Fruit fly (Drosophila melanogaster): ENCODE results near the gene SPE.

Gene SPE

dm6 chr3R:23713901-23714300 lies 27.8 kb downstream of the SPE start (continued):
- peak; percentile 45 for TF ChIP-seq maf-S (GFP tag; optimal IDR thresholded peaks at IDR 0.05)
- TF ChIP-seq Nf-YA (GFP tag; IDR thresholded peaks at IDR 0.05) = peak; percentile 36; the same call in 1 of the 2 replicates
- TF ChIP-seq ind (GFP tag; optimal IDR thresholded peaks at IDR 0.05) = peak; percentile 17
- peak; percentile 86 for TF ChIP-seq ci (GFP tag; IDR thresholded peaks at IDR 0.05)
- peak; percentile 4 for TF ChIP-seq Deaf1 (tag; optimal IDR thresholded peaks at IDR 0.05)
- peak; percentile 41 for TF ChIP-seq gcm (GFP tag; optimal IDR thresholded peaks at IDR 0.05)
- no peak for TF ChIP-seq z (GFP tag; IDR thresholded peaks at IDR 0.05)
- peak; percentile 70 for TF ChIP-seq CG17359 (tag; optimal IDR thresholded peaks at IDR 0.05)
- peak; percentile 63 for TF ChIP-seq CG14014 (GFP tag; IDR thresholded peaks at IDR 0.05)
- TF ChIP-seq fru (optimal IDR thresholded peaks at IDR 0.05) = no peak
- TF ChIP-seq ftz-f1 (GFP tag; optimal IDR thresholded peaks at IDR 0.05) = no peak
- TF ChIP-seq org-1 (GFP tag; optimal IDR thresholded peaks at IDR 0.05) = peak; percentile 18
- no peak for TF ChIP-seq prd (optimal IDR thresholded peaks at IDR 0.05)
- peak; percentile 77 for TF ChIP-seq prd (GFP tag; IDR thresholded peaks at IDR 0.05)
- TF ChIP-seq CG33213 (GFP tag; optimal IDR thresholded peaks at IDR 0.05) = peak; percentile 30
- peak; percentile 43 for TF ChIP-seq CG16863 (GFP tag; optimal IDR thresholded peaks at IDR 0.05)
- TF ChIP-seq cato (GFP tag; optimal IDR thresholded peaks at IDR 0.05; ENCODE audit: borderline replicate concordance) = peak; percentile 26
- TF ChIP-seq p53 (GFP tag; optimal IDR thresholded peaks at IDR 0.05) = no peak
- peak; percentile 70 for TF ChIP-seq CG30403 (GFP tag; optimal IDR thresholded peaks at IDR 0.05)
- no peak for TF ChIP-seq CG6654 (GFP tag; optimal IDR thresholded peaks at IDR 0.05)
- TF ChIP-seq CG10267 (tag; optimal IDR thresholded peaks at IDR 0.05) = peak; percentile 55
- TF ChIP-seq Lhr (GFP tag; optimal IDR thresholded peaks at IDR 0.05) = peak; percentile 5
- peak; percentile 18 for TF ChIP-seq CG12744 (GFP tag; optimal IDR thresholded peaks at IDR 0.05)
- peak; percentile 60; the same call in 1 of the 2 replicates for TF ChIP-seq Awh (GFP tag; IDR thresholded peaks at IDR 0.05)
- peak; percentile 49 for TF ChIP-seq lilli (GFP tag; optimal IDR thresholded peaks at IDR 0.05)
- no peak for TF ChIP-seq CG4282 (GFP tag; optimal IDR thresholded peaks at IDR 0.05)
- TF ChIP-seq Adf1 (GFP tag; IDR thresholded peaks at IDR 0.05) = no peak
- peak; percentile 65 for TF ChIP-seq oc (tag; optimal IDR thresholded peaks at IDR 0.05)
- TF ChIP-seq bowl (GFP tag; IDR thresholded peaks at IDR 0.05) = no peak
- TF ChIP-seq CG8359 (GFP tag; optimal IDR thresholded peaks at IDR 0.05; ENCODE audit: borderline replicate concordance) = no peak
- peak; percentile 57 for TF ChIP-seq Lim3 (GFP tag; IDR thresholded peaks at IDR 0.05)
- peak; percentile 75 for TF ChIP-seq CG15696 (tag; optimal IDR thresholded peaks at IDR 0.05)
- no peak for TF ChIP-seq CG16779 (GFP tag; IDR thresholded peaks at IDR 0.05)
- TF ChIP-seq CG10147 (GFP tag; optimal IDR thresholded peaks at IDR 0.05) = no peak
- TF ChIP-seq CG13287 (GFP tag; IDR thresholded peaks at IDR 0.05; ENCODE audit: partially characterized antibody) = no peak
- peak; percentile 9; the same call in 1 of the 2 replicates for TF ChIP-seq HLH3B (GFP tag; IDR thresholded peaks at IDR 0.05)
- TF ChIP-seq pan (optimal IDR thresholded peaks at IDR 0.05) = no peak
- peak in 1 of 2 experiments; percentile 64 for TF ChIP-seq pan (GFP tag; optimal IDR thresholded peaks at IDR 0.05 in 1 of 2, IDR thresholded peaks at IDR 0.05 in 1 of 2)
- TF ChIP-seq TFAM (GFP tag; optimal IDR thresholded peaks at IDR 0.05) = no peak
- TF ChIP-seq Dip3 (GFP tag; optimal IDR thresholded peaks at IDR 0.05) = no peak
- peak; percentile 31 for TF ChIP-seq twi (tag; optimal IDR thresholded peaks at IDR 0.05)
- TF ChIP-seq zfh1 (GFP tag; IDR thresholded peaks at IDR 0.05) = peak; percentile 57; the same call in 2 of the 3 replicates
- TF ChIP-seq E2f2 (GFP tag; IDR thresholded peaks at IDR 0.05) = peak; percentile 39; the same call in 1 of the 2 replicates
- TF ChIP-seq CG1233 (GFP tag; optimal IDR thresholded peaks at IDR 0.05) = peak; percentile 56
